Worm (Caenorhabditis elegans): ENCODE measurements around the gene gpa-13.

DNA sequence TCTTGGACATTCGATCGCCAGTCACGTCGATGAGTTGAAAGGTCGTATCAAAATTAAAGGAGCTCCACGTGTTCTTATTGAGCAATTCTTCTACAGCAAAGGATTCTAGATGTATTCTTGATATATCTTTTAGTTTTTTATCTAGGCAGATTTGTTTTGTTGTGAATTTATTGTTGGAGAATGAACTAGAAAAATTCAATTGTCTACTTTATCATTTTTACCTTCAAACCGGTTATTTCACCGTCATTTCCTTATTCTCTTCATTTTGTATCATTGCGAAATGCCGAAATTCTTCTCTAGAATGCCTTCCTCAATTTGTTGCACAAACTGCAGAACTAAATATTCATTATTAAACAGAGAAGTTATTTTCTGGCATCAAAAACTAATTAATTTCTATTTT, 25.5 kb downstream of the gpa-13 start, which contains the start of gene R11D1.10:
- TF ChIP-seq nhr-10 (tag; optimal IDR thresholded peaks at IDR 0.05) (no peak), lim-7 (GFP tag; IDR thresholded peaks at IDR 0.05) (no peak), nhr-77 (tag; optimal IDR thresholded peaks at IDR 0.05) (no peak), egl-27 (tag; optimal IDR thresholded peaks at IDR 0.05) (no peak)
